Worm (Caenorhabditis elegans) whole organism, L3 larva: Measurements from ENCODE around the gene oma-2.

ENCODE experiments used
- R02D3.7 ChIP-seq: fragments of 150-350 bp; optimal IDR thresholded peaks from 2 replicates; lab custom pipeline; 2014; ENCODE audit warnings: missing biosample characterization, missing genetic modification characterization
- ZK546.5 ChIP-seq: sonication (generic microtip); optimal IDR thresholded peaks from 2 replicates; lab custom pipeline; 2017; ENCODE audit warnings: missing biosample characterization, missing genetic modification characterization
- aly-2 ChIP-seq: fragments of 150-350 bp; optimal IDR thresholded peaks from 2 replicates; lab custom pipeline; 2014; ENCODE audit warnings: missing biosample characterization, missing genetic modification characterization
- ama-1 ChIP-seq: fragments of 150-350 bp; optimal IDR thresholded peaks from 2 replicates; lab custom pipeline; 2018
- ceh-16 ChIP-seq: sonication (generic microtip); optimal IDR thresholded peaks from 2 replicates; lab custom pipeline; 2017; ENCODE audit warnings: missing biosample characterization, missing genetic modification characterization
- ceh-28 ChIP-seq: fragments of 150-350 bp; optimal IDR thresholded peaks from 2 replicates; lab custom pipeline; 2014; ENCODE audit warnings: missing biosample characterization, missing genetic modification reagents, missing genetic modification characterization
- ceh-82 ChIP-seq: fragments of 150-350 bp; optimal IDR thresholded peaks from 2 replicates; lab custom pipeline; 2014; ENCODE audit warnings: missing biosample characterization, missing genetic modification characterization
- ceh-9 ChIP-seq: sonication (generic microtip); optimal IDR thresholded peaks from 2 replicates; lab custom pipeline; 2018; ENCODE audit warnings: missing biosample characterization, missing genetic modification characterization
- daf-12 ChIP-seq: fragments of 150-350 bp; optimal IDR thresholded peaks from 2 replicates; lab custom pipeline; 2014; ENCODE audit warnings: missing biosample characterization, missing genetic modification reagents, missing genetic modification characterization
- egl-5 ChIP-seq: fragments of 150-350 bp; optimal IDR thresholded peaks from 2 replicates; lab custom pipeline; 2017; ENCODE audit warnings: missing biosample characterization, missing genetic modification reagents, missing genetic modification characterization, inconsistent platforms
- elt-1 ChIP-seq: fragments of 150-350 bp; optimal IDR thresholded peaks from 2 replicates; lab custom pipeline; 2014; ENCODE audit warnings: missing biosample characterization, missing genetic modification characterization
- elt-2 ChIP-seq: sonication (generic microtip); optimal IDR thresholded peaks from 2 replicates; lab custom pipeline; 2016; ENCODE audit warnings: missing genetic modification reagents, mild to moderate bottlenecking, missing genetic modification characterization, missing compliant biosample characterization
- elt-3 ChIP-seq, 3 experiments: fragments of 150-350 bp in 1 of 3; sonication (generic microtip) in 2 of 3; optimal IDR thresholded peaks; 2 replicates in 2 of 3; 4 replicates in 1 of 3; lab custom pipeline; 2014 to 2017; ENCODE audit warnings: missing biosample characterization in 3 of 3, missing genetic modification characterization in 3 of 3
- eor-1 ChIP-seq, 2 experiments: fragments of 150-350 bp; optimal IDR thresholded peaks; 2 replicates each; lab custom pipeline; 2014 to 2018; ENCODE audit warnings: missing biosample characterization in 2 of 2, missing genetic modification characterization in 2 of 2
- fkh-2 ChIP-seq: fragments of 150-350 bp; optimal IDR thresholded peaks from 2 replicates; lab custom pipeline; 2014; ENCODE audit warnings: missing biosample characterization, missing genetic modification reagents, missing genetic modification characterization
- fos-1 ChIP-seq: fragments of 150-350 bp; optimal IDR thresholded peaks from 2 replicates; lab custom pipeline; 2014; ENCODE audit warnings: missing biosample characterization, missing genetic modification characterization
- lin-15B ChIP-seq: fragments of 150-350 bp; optimal IDR thresholded peaks from 2 replicates; lab custom pipeline; 2014; ENCODE audit warnings: missing biosample characterization, missing genetic modification characterization
- mml-1 ChIP-seq: fragments of 150-350 bp; sonication (generic microtip); optimal IDR thresholded peaks from 3 replicates; lab custom pipeline; 2014; ENCODE audit warnings: missing biosample characterization, missing genetic modification characterization
- nfya-1 ChIP-seq: sonication (generic microtip); optimal IDR thresholded peaks from 2 replicates; lab custom pipeline; 2017; ENCODE audit warnings: missing genetic modification characterization, mild to moderate bottlenecking, missing compliant biosample characterization, antibody characterized with exemption, moderate library complexity; ENCODE audit not compliant: insufficient read depth
- nhr-11 ChIP-seq: fragments of 150-350 bp; optimal IDR thresholded peaks from 2 replicates; lab custom pipeline; 2014; ENCODE audit warnings: missing biosample characterization, missing genetic modification characterization
- nhr-23 ChIP-seq: fragments of 150-350 bp; optimal IDR thresholded peaks from 2 replicates; lab custom pipeline; 2014; ENCODE audit warnings: missing biosample characterization, missing genetic modification reagents, missing genetic modification characterization
- nhr-237 ChIP-seq: fragments of 150-350 bp; optimal IDR thresholded peaks from 2 replicates; lab custom pipeline; 2014; ENCODE audit warnings: missing biosample characterization, missing genetic modification characterization
- nhr-25 ChIP-seq: sonication (generic microtip); optimal IDR thresholded peaks from 2 replicates; lab custom pipeline; 2017; ENCODE audit warnings: missing biosample characterization, missing genetic modification characterization
- nhr-28 ChIP-seq: fragments of 150-350 bp; optimal IDR thresholded peaks from 2 replicates; lab custom pipeline; 2014; ENCODE audit warnings: missing biosample characterization, missing genetic modification characterization
- nhr-43 ChIP-seq: sonication (generic microtip); optimal IDR thresholded peaks from 2 replicates; lab custom pipeline; 2016; ENCODE audit warnings: mild to moderate bottlenecking, missing genetic modification characterization, missing compliant biosample characterization; ENCODE audit not compliant: poor library complexity, severe bottlenecking
- nhr-76 ChIP-seq: fragments of 150-350 bp; sonication (generic microtip); optimal IDR thresholded peaks from 5 replicates; lab custom pipeline; 2014; ENCODE audit warnings: missing biosample characterization, missing genetic modification characterization
- pha-4 ChIP-seq: fragments of 150-350 bp; optimal IDR thresholded peaks from 2 replicates; lab custom pipeline; 2014; ENCODE audit warnings: missing biosample characterization, missing genetic modification reagents, missing genetic modification characterization
- pqm-1 ChIP-seq: fragments of 150-350 bp; optimal IDR thresholded peaks from 2 replicates; lab custom pipeline; 2017; ENCODE audit warnings: missing biosample characterization, missing genetic modification characterization, inconsistent platforms
- sea-2 ChIP-seq: fragments of 150-350 bp; sonication (generic microtip); optimal IDR thresholded peaks from 4 replicates; lab custom pipeline; 2014; ENCODE audit warnings: missing biosample characterization, missing genetic modification reagents, missing genetic modification characterization
- snpc-4 ChIP-seq: fragments of 150-350 bp; optimal IDR thresholded peaks from 2 replicates; lab custom pipeline; 2014; ENCODE audit warnings: missing biosample characterization, missing genetic modification characterization
- tbx-2 ChIP-seq: sonication (generic microtip); optimal IDR thresholded peaks from 2 replicates; lab custom pipeline; 2016; ENCODE audit warnings: mild to moderate bottlenecking, missing genetic modification characterization, missing compliant biosample characterization
- unc-62 ChIP-seq: fragments of 150-350 bp; sonication (generic microtip); optimal IDR thresholded peaks from 4 replicates; lab custom pipeline; 2014; ENCODE audit warnings: missing biosample characterization, missing genetic modification reagents, missing genetic modification characterization
- ztf-11 ChIP-seq: fragments of 150-350 bp; optimal IDR thresholded peaks from 2 replicates; lab custom pipeline; 2014; ENCODE audit warnings: missing biosample characterization, missing genetic modification characterization
- ztf-4 ChIP-seq: fragments of 150-350 bp; optimal IDR thresholded peaks from 2 replicates; lab custom pipeline; 2014; ENCODE audit warnings: missing biosample characterization, missing genetic modification characterization

The oma-2 gene

DNA sequence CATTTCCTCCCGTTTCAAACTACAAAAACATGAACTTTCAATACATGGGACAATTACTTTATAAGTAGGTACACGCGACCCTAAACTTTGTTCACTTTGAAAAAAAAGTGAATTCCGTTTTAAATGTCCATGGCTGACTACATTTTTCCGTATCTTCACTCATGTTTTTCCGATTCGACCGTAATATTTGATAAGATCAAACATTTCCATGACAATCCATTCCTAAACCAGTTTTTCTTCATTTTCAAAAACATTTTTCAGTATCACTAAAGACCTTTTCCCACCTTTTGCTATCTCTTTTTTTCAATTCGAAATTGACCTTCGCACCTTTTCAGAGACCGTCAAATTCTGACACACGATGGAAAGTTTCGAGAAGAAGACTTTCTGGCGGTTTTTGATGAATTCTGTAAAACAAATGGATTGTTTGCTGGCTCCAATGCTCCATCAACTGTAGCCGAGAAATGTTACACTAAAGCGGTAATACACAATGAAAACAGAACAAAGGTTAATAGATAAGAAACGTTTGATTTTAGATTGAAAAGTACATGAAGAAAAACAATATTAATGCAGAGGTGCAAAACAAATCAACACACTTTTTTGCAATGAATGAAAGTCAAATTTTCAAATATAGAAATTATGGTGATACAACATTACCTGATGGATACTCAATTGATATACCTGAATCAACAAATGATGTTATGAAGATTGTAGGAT is 1.7 kb upstream of the oma-2 start:
- no peak for TF ChIP-seq aly-2 (tag; lab: Kevin White, UChicago)
- peak; percentile 21 for TF ChIP-seq nhr-43 (tag; lab: Kevin White, UChicago)
- TF ChIP-seq fos-1 = no peak
- no peak for TF ChIP-seq ceh-16 (tag; lab: Kevin White, UChicago)
- TF ChIP-seq fkh-2 (tag; lab: Kevin White, UChicago) = no peak
- no peak for TF ChIP-seq nhr-25 (tag; lab: Kevin White, UChicago)
- TF ChIP-seq elt-1 = peak; percentile 16
- no peak for TF ChIP-seq ZK546.5
- TF ChIP-seq mml-1 (tag; lab: Kevin White, UChicago) = no peak
- TF ChIP-seq nfya-1 (tag; lab: Kevin White, UChicago) = no peak
- TF ChIP-seq pha-4 (tag; lab: Kevin White, UChicago) = no peak
- TF ChIP-seq R02D3.7 (tag; lab: Kevin White, UChicago) = no peak
- TF ChIP-seq tbx-2 (tag; lab: Kevin White, UChicago) = no peak
- peak in 1 of 3 experiments; percentile 78 for TF ChIP-seq elt-3 (tag; optimal IDR thresholded peaks at IDR 0.05; lab: Kevin White, UChicago)
- no peak for TF ChIP-seq ceh-28 (tag; lab: Kevin White, UChicago)
- TF ChIP-seq eor-1 (tag; optimal IDR thresholded peaks at IDR 0.05; lab: Kevin White, UChicago) = no peak
- no peak for TF ChIP-seq nhr-76

ce11 chrV:8031121-8031520 is 1.9 kb downstream of the oma-2 start, which contains the start of gene vars-1:
vars-1 (plus strand) TSS chrV:8031411.
- TF ChIP-seq nhr-11 (tag; lab: Kevin White, UChicago) (no peak), lin-15B (tag; lab: Kevin White, UChicago) (peak; percentile 67), nhr-23 (tag; lab: Kevin White, UChicago) (peak; percentile 57), snpc-4 (tag; lab: Kevin White, UChicago) (no peak), elt-2 (tag; lab: Kevin White, UChicago) (peak; percentile 13), ama-1 (lab: Kevin White, UChicago) (no peak), aly-2 (tag; lab: Kevin White, UChicago) (no peak), R02D3.7 (tag; lab: Kevin White, UChicago) (peak; percentile 28), nfya-1 (tag; lab: Kevin White, UChicago) (peak; percentile 57), sea-2 (GFP tag; lab: Kevin White, UChicago) (no peak)
- TF ChIP-seq, all 47 proteins: peak for 5

DNA sequence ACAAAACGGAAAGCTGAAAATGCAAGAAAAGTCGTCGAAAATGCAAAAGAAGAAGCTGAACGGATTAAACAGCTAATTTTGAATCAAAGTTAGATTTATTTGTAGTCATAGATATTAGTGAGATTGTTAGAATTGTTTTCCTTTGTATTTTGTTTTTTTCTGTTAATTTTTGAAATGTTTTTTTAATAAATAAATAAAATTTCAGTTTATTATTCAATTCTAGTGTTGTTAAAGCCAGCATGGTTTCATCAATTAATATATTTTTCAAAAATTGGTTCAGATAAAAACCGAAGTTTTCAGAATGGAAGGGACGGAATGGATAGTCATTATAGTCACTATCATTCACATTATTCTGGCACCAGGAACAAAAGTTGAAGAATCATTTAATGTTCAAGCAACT is 5.6 kb downstream of the oma-2 start, which contains the start of gene algn-12:
TSS of gene algn-12 (plus strand) at position 301 of the 400 bp plus-strand sequence.
- TF ChIP-seq mml-1 (tag; lab: Kevin White, UChicago) (no peak), ztf-4 (no peak), unc-62 (GFP tag; lab: Kevin White, UChicago) (no peak), elt-3 (tag; optimal IDR thresholded peaks at IDR 0.05; lab: Kevin White, UChicago) (no peak), daf-12 (tag; lab: Kevin White, UChicago) (no peak), nhr-237 (no peak), egl-5 (tag; lab: Kevin White, UChicago) (no peak), ztf-11 (tag; lab: Kevin White, UChicago) (no peak), nhr-25 (tag; lab: Kevin White, UChicago) (no peak), pqm-1 (no peak), nfya-1 (tag; lab: Kevin White, UChicago) (no peak), nhr-76 (no peak)

- TF ChIP-seq eor-1 (tag; optimal IDR thresholded peaks at IDR 0.05; lab: Kevin White, UChicago) (no peak), nhr-237 (no peak), ceh-16 (tag; lab: Kevin White, UChicago) (no peak), tbx-2 (tag; lab: Kevin White, UChicago) (no peak), nhr-25 (tag; lab: Kevin White, UChicago) (no peak), ceh-28 (tag; lab: Kevin White, UChicago) (no peak), nhr-28 (tag; lab: Kevin White, UChicago) (no peak), nhr-43 (tag; lab: Kevin White, UChicago) (no peak), ceh-9 (tag; lab: Kevin White, UChicago) (no peak), aly-2 (tag; lab: Kevin White, UChicago) (no peak), egl-5 (tag; lab: Kevin White, UChicago) (no peak), ceh-82 (tag; lab: Kevin White, UChicago) (no peak)
Observed at ce11 chrV:8035947-8036346, 6.7 kb downstream of the oma-2 start, which contains the start of gene ZC513.14. ZC513.14 (minus strand) TSS chrV:8036047.
